Worm (Caenorhabditis elegans) whole organism, midembryonic: Measurements from ENCODE around the gene ttr-57.

Experiments used
- T22C8.4 ChIP-seq: fragments of 200-800 bp; sonication (Bioruptor generic); IDR thresholded peaks from 2 replicates; pipeline ENCODE4 v1.3.6; 2022; ENCODE audit warnings: missing genetic modification characterization, missing compliant biosample characterization
- cog-1 ChIP-seq: sonication (generic microtip); optimal IDR thresholded peaks from 2 replicates; lab custom pipeline; 2016; ENCODE audit warnings: missing genetic modification characterization, missing compliant biosample characterization
- flt-1 ChIP-seq: fragments of 200-800 bp; sonication (Bioruptor generic); IDR thresholded peaks from 2 replicates; pipeline ENCODE4 v1.3.6; 2022; ENCODE audit warnings: missing genetic modification characterization, missing compliant biosample characterization
- klf-2 ChIP-seq: fragments of 200-800 bp; sonication (Bioruptor generic); conservative IDR thresholded peaks from 2 replicates; pipeline ENCODE4 v1.3.6; 2022; ENCODE audit warnings: missing genetic modification reagents, missing genetic modification characterization, missing compliant biosample characterization
- med-1 ChIP-seq: sonication (generic microtip); optimal IDR thresholded peaks from 2 replicates; lab custom pipeline; 2017; ENCODE audit warnings: missing genetic modification characterization, mild to moderate bottlenecking, missing compliant biosample characterization, antibody characterized with exemption, missing genetic modification reagents; ENCODE audit not compliant: insufficient read depth
- tab-1 ChIP-seq: fragments of 200-800 bp; sonication (Bioruptor generic); IDR thresholded peaks from 2 replicates; pipeline ENCODE4 v1.3.6; 2022; ENCODE audit warnings: missing genetic modification characterization, missing compliant biosample characterization
- ztf-23 ChIP-seq: fragments of 200-800 bp; sonication (Bioruptor generic); IDR thresholded peaks from 2 replicates; pipeline ENCODE4 v1.3.6; 2022; ENCODE audit warnings: missing genetic modification reagents, missing genetic modification characterization, missing compliant biosample characterization

- TF ChIP-seq ztf-23 (no peak), T22C8.4 (no peak), cog-1 (no peak), tab-1 (no peak), flt-1 (no peak), med-1 (GFP tag; lab: Kevin White, UChicago) (no peak), klf-2 (GFP tag; lab: Robert Waterston, UW) (no peak)
Observed at ce11 chrV:20604606-20605155, at the start of gene ttr-57.
